Fruit fly (Drosophila melanogaster): ENCODE measurements around the gene mRpL12.

The mRpL12 gene

DNA sequence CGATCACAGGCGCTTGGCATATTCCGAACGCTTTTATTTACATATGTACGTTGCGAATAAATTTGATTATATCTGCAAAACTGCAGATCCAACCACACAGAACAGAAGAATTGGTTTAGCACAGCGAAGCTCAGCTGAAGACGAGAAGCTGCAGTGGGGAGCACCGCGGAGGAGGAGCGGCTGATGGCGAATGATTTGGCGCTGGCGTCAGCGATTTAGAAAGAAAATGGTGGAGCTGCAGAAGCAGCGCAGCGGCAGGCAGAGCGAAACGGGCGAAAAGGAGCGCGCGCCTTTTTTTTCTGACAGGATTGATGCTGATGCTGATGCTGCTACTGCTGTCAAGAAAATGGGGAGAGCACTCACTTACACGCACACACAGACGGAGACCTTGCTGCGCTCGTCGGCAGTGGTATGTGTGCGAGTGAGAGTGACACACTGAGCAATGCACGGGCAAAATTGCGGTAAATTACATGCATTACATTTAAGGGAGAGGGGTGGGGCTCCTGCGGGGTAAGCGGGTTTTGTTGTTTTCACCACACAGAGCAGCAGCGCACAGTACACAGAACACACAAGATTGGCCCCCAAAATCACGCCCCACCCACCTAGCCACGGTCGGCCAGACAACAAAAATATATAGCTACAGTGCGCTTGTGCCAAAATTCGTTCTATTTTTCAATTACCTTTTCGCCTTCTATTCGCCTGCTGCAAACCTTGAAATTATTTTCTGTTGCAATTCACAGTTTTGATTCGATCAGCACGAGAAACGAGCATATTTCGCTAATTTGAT is 40.5 kb downstream of the mRpL12 start:
- TF ChIP-seq psq (optimal IDR thresholded peaks at IDR 0.05) (no peak), Dll (optimal IDR thresholded peaks at IDR 0.05) (peak; percentile 81)

DNA sequence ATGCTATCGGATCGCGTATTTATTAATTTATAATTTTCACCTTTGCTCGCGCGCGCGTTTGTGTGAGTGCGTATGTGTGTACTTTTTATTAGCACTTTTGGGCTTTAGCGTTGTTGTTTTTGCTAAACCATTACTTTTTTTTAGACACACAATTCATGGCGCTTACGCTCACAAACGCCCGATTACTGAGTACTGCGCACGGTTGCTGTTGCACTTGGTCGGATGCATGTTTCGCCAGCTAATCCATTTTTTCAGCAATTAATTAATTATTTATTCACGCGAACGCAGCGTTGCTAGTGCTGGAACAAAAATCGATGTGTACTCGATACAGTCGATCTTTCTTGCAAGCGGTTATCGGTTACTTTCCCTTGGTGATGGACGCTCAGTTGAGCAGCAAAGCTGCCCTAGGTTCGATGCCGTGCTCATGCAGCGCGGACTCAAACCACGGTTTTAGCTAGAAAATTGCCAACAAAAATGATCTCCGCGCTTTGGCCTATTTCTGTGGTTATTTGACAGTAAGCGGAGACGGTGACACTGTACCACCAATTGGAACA is 41.2 kb downstream of the mRpL12 start, which contains the start of the genes smg and CG5087:
Gene smg, minus strand, starts transcription at position 304 of the 554 bp plus-strand sequence.
Gene CG5087, plus strand, starts transcription at position 499 of the 554 bp plus-strand sequence.
- TF ChIP-seq pan (optimal IDR thresholded peaks at IDR 0.05) (no peak), psq (optimal IDR thresholded peaks at IDR 0.05) (no peak), CG8478 (optimal IDR thresholded peaks at IDR 0.05) (no peak), EcR (GFP tag; optimal IDR thresholded peaks at IDR 0.05) (no peak), Dll (optimal IDR thresholded peaks at IDR 0.05) (no peak), usp (GFP tag; optimal IDR thresholded peaks at IDR 0.05) (no peak)

DNA sequence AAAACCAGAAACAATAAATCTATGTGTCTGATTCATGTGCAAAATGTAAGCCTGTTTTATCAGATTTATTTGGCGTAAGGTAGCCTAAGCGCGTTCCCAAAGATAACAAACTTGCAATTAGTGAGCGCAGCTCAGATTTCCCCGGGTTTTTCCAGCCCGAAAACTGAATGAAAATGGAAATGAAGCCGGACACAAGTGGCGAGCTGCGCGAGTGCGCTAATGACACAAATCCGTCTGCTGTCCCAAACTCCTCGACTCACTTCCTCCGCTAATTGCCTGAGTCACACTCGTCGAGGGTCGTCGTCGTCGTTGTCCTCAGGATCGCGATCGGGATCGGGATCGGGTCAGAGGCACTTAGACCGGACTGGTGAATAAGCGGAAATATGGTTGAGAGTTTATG is 45.9 kb downstream of the mRpL12 start:
- no peak for TF ChIP-seq pan (optimal IDR thresholded peaks at IDR 0.05)
- TF ChIP-seq psq (optimal IDR thresholded peaks at IDR 0.05), result no peak
- no peak for TF ChIP-seq CG8478 (optimal IDR thresholded peaks at IDR 0.05)

DNA sequence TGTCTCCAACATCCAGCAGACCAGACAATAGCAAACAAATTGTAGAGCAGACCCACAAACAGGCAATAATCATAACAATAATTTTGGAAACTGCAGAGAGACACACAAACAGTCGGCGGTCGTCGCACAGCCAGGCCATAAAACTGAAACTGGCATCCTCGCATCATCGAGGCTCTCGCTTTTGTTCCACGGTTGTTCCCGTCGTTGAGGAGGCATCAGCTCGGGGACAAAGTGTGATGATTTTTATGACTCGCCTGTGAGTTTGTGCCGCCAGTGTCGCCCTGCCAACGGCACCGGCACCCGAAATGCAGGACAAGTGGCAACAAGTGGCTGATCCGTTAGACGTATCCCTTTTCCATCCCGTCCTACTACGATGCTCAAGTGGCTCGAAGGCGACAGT is 46.8 kb downstream of the mRpL12 start:
- TF ChIP-seq CG8478 (optimal IDR thresholded peaks at IDR 0.05) (no peak), pan (optimal IDR thresholded peaks at IDR 0.05) (no peak), psq (optimal IDR thresholded peaks at IDR 0.05) (no peak), EcR (GFP tag; optimal IDR thresholded peaks at IDR 0.05) (no peak), usp (GFP tag; optimal IDR thresholded peaks at IDR 0.05) (no peak), Dll (optimal IDR thresholded peaks at IDR 0.05) (no peak)

DNA sequence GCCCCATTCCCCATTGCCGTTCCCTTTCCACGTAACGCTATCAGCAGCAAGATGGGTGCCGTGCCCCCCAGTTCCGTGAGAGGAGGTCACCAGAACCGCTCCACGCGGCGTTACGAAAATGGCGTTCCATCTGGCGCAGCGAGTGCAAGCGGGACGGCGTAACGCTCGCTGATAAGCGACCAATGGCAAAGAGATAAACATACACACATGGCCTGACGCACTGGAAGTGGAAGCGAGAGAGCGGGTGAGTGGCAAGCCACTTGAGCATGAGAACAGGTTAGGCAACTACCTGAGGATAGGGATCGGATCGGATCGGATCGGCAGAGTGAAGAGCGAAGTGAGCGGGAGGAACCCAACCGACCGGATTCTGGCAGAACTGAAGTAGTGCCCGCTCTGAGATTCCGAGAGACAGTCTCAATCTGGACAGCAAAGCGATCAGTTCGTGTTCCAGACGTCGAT is 48.2 kb downstream of the mRpL12 start, which contains the start of gene Doc3:
Gene Doc3, plus strand, starts transcription at position 409 of the 459 bp plus-strand sequence.
- TF ChIP-seq usp (GFP tag; optimal IDR thresholded peaks at IDR 0.05) (no peak), Dll (optimal IDR thresholded peaks at IDR 0.05) (peak; percentile 61)
